Fruit fly (Drosophila melanogaster) Kc167 (cell line): Measurements from ENCODE around the gene klar.

ENCODE experiments used
- Myc ChIP-seq: fragments of >200 bp; optimal IDR thresholded peaks from 2 replicates; lab custom pipeline; 2017; ENCODE audit warnings: missing external identifiers
- Sin3A ChIP-seq: fragments of >200 bp; optimal IDR thresholded peaks from 2 replicates; lab custom pipeline; 2018; ENCODE audit warnings: missing external identifiers
- h ChIP-seq: fragments of >200 bp; optimal IDR thresholded peaks from 3 replicates; lab custom pipeline; 2018; ENCODE audit warnings: missing external identifiers
- insv ChIP-seq: fragments of >200 bp; optimal IDR thresholded peaks from 3 replicates; lab custom pipeline; 2018; ENCODE audit warnings: missing external identifiers
- psq ChIP-seq: fragments of >200 bp; optimal IDR thresholded peaks from 2 replicates; lab custom pipeline; 2017; ENCODE audit warnings: missing external identifiers
- ttk ChIP-seq: sonication (Bioruptor generic); optimal IDR thresholded peaks from 2 replicates; lab custom pipeline; 2017; ENCODE audit warnings: missing external identifiers

DNA sequence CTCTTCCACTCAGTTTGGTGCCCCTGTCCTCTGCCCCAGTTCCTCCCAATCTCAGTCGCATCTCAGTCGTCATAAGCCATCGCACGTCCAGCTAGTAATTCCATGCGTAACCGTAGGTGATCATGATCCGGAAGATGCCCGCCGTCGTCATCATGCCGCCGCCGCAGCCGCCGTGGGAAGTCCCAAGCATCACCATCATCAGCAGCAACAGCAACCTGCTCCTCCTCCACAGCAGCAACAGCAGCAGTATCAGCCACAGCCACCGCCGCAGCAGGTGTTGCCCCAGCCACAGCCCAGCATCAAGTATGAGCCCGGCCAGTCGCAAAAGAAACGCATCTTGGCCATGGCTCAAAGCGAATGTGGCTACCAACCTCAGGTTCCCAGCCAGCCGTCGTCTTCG, 32.5 kb upstream of the klar start:
- TF ChIP-seq Sin3A, result no peak
- no peak for TF ChIP-seq ttk (lab: Kevin White, UChicago)
- no peak for TF ChIP-seq h (lab: Kevin White, UChicago)
- no peak for TF ChIP-seq insv (lab: Kevin White, UChicago)
- TF ChIP-seq Myc, result no peak
- TF ChIP-seq psq (lab: Kevin White, UChicago), result no peak
